Fruit fly (Drosophila melanogaster) Kc167 (cell line): Measurements from ENCODE around the gene Jupiter.

Experiments used
- Myc ChIP-seq: fragments of >200 bp; optimal IDR thresholded peaks from 2 replicates; lab custom pipeline; 2017; ENCODE audit warnings: missing external identifiers
- Sin3A ChIP-seq: fragments of >200 bp; optimal IDR thresholded peaks from 2 replicates; lab custom pipeline; 2018; ENCODE audit warnings: missing external identifiers
- h ChIP-seq: fragments of >200 bp; optimal IDR thresholded peaks from 3 replicates; lab custom pipeline; 2018; ENCODE audit warnings: missing external identifiers
- insv ChIP-seq: fragments of >200 bp; optimal IDR thresholded peaks from 3 replicates; lab custom pipeline; 2018; ENCODE audit warnings: missing external identifiers
- psq ChIP-seq: fragments of >200 bp; optimal IDR thresholded peaks from 2 replicates; lab custom pipeline; 2017; ENCODE audit warnings: missing external identifiers
- ttk ChIP-seq: sonication (Bioruptor generic); optimal IDR thresholded peaks from 2 replicates; lab custom pipeline; 2017; ENCODE audit warnings: missing external identifiers

Gene Jupiter

DNA sequence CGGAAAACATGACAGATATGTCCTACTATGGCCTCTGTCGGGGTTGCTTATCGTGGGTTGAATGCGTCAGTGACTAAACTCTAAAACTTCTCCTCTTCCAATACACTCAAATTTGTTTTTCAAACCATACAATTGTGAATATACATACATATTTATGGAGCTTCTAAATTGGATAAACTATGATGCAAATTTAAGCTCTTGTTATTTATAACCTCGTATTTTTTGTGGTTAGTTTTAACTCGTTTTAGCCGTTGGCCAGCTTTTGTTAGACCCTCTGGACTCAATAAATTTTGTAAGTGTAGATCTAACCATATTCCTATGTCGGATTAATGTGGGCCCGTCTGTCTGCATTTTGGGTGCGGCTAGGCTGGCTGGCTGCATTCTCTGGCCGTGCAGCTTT lies 2.3 kb downstream of the Jupiter start:
- TF ChIP-seq ttk (lab: Kevin White, UChicago): no peak
- TF ChIP-seq h (lab: Kevin White, UChicago): no peak
- no peak for TF ChIP-seq psq
- no peak for TF ChIP-seq Myc (lab: Kevin White, UChicago)
- TF ChIP-seq Sin3A: no peak
- TF ChIP-seq insv (lab: Kevin White, UChicago): no peak

DNA sequence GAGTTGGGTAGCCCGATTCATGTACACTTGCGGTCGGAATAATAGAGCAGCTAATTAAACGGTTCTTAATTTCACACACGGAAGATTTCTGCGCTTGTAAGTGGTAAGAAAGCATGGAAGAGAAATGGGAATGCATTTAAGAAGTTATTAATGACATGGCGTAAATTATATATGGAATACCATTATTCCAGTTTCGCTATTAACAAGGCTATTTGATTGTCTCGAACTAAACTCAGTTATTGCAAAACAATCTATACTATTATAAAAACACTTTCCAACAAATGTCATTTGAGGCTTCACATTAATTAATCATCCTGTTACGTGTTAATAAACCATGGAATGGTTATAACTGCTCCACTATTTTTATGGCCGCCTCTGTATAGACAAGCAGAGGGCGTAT lies 3.5 kb downstream of the Jupiter start:
- TF ChIP-seq Myc (lab: Kevin White, UChicago): no peak
- TF ChIP-seq insv (lab: Kevin White, UChicago): no peak
- TF ChIP-seq Sin3A: no peak
- TF ChIP-seq ttk (lab: Kevin White, UChicago): no peak
- no peak for TF ChIP-seq psq
- TF ChIP-seq h (lab: Kevin White, UChicago): no peak

DNA sequence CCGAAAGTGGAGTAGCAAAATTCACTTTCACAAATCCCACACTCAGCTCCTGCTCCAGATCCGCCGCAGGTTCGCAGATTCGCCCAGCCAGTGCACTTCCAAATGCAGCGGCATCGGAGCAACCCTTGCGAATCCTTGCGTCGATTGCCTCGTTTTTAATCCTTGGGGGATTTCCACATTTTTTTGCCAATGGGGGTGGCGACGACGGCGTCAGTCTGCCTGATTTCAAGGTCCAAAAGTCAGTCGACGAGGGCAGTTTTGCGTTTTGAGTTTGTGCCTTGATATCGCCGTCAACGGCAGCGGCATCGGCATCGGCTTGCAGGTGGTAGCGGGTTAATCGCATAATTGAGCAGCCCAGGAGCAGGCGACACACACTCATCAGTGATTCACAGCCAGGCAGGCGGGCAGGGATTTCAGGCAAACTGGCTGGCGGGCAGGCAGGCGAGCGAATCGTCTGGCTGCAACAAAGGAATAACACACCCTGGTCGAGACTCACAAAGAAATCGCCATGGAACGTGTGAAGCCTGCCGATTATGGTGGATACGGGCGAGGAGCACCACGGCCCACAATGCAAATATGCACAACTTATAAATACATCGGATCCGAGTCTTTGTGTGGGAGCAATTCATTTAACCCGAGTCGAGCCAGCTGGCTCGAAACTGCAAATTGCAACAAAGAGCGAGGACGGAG lies 4.1 kb downstream of the Jupiter start:
- TF ChIP-seq Sin3A: no peak
- no peak for TF ChIP-seq psq
- no peak for TF ChIP-seq h (lab: Kevin White, UChicago)
- no peak for TF ChIP-seq Myc (lab: Kevin White, UChicago)
- no peak for TF ChIP-seq insv (lab: Kevin White, UChicago)
- no peak for TF ChIP-seq ttk (lab: Kevin White, UChicago)

DNA sequence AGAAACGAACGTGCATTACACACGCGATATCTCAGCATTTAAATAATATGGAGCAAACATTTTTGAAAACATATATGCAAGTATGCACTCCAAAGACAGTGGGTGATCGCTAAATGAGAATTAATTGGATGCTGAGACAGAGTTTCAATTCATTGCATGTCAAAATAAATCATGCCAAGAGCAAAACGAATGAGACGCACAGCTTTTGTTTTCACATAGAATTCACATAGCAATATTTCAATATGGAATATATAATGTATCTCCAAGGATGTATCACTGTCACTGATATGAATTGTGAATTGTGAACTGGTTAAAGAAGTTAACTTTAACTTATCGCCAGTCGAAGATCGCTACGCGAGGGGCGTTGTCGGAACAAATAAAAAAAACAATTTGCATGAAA lies 5.2 kb downstream of the Jupiter start:
- TF ChIP-seq ttk (lab: Kevin White, UChicago) (no peak), psq (no peak), h (lab: Kevin White, UChicago) (no peak), Sin3A (no peak), Myc (lab: Kevin White, UChicago) (no peak), insv (lab: Kevin White, UChicago) (no peak)

DNA sequence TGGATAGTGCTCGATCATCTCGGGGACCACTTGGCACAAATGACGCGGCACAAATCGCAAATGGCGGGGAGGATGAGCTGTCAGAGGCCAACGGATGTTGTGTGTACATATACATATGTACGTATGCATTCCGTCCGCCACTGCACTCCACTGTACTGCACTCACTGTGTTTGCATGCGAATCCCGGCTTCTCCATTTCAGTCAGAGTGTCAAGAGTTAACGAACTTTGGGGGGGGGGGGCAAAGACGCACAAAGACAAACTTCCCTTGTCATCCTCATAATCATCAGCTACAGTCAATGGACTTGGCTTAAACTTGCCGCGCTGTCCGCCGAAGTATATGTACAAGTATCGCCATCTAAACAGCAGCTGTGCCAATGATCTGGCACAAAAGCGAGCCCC lies 5.6 kb downstream of the Jupiter start:
- TF ChIP-seq Sin3A (no peak), ttk (lab: Kevin White, UChicago) (no peak)

DNA sequence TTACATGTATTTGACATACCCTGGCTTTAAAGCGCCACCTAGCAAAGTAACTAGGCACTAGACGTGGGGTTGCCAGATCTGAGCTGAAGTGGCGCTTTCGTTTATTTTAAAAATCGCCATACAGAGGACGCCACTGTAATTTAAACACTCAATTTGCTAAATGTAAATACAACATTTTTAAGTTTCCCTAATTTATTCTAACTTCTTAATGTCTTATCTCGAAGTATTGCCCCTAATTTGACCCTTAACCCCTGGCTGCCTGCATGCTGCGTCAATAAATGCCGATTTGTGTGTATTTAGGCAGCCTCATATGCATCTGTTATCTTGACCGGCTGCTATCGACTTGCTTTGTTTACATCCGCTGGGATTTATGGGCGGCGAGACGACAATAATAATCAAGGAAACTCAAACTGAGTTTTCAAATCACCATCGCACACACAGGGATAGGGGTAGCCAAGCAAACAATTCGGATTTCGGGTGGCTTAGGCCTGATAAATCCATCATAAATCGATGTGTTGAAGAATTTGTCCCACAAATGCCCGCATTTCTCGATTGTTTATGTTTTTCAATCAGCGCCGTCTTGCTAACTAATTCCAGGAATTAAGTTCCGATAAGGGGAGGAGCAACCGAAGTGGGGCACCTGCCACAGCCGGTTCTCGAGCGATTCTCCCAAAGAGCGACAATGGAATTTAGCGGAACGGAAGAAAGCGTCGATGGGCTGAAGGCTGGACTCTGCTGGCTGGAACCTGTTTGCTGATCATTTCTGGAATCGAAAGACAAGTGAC lies 6.3 kb downstream of the Jupiter start:
- TF ChIP-seq psq (no peak), h (lab: Kevin White, UChicago) (no peak), insv (lab: Kevin White, UChicago) (no peak), ttk (lab: Kevin White, UChicago) (no peak), Sin3A (no peak), Myc (lab: Kevin White, UChicago) (no peak)

DNA sequence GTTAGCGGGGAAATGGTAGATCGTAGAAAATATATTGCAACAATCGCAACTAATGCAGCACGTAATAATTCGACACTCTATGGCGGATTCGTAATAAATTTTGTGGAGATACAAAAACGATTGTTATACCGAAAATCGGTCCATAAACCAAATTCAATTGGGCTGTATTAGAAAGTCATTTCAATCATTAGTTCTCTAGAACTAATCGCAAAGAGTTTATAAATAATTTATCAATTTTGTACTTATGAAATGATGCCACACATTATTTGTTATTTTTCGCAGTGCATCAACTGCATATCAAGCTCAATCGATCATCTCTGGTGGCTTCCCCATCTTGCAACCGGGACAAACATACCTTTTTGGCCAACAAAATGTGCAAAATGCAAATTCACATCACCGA lies 7.2 kb downstream of the Jupiter start:
- TF ChIP-seq insv (lab: Kevin White, UChicago) (no peak), ttk (lab: Kevin White, UChicago) (no peak), Myc (lab: Kevin White, UChicago) (no peak), psq (no peak), h (lab: Kevin White, UChicago) (no peak), Sin3A (no peak)

DNA sequence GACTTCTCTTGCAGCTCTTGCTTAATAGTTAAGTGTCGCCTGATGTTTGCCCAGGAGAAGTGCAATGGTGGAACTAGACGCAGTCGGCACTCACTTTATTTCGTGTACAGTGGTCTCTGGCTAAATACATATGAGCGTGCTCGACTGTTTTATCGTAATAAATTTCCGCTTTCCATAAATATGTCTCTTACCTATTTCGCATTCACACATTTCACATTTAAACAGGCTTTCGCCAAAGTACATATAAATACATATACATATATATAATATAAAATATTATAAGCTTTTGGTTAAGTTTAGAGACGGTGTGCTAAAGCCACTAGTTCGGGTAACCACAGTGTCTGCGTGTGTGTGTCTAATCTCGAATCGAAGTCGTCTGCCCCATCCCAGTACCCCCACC lies 13.0 kb downstream of the Jupiter start:
- TF ChIP-seq insv (lab: Kevin White, UChicago): no peak

DNA sequence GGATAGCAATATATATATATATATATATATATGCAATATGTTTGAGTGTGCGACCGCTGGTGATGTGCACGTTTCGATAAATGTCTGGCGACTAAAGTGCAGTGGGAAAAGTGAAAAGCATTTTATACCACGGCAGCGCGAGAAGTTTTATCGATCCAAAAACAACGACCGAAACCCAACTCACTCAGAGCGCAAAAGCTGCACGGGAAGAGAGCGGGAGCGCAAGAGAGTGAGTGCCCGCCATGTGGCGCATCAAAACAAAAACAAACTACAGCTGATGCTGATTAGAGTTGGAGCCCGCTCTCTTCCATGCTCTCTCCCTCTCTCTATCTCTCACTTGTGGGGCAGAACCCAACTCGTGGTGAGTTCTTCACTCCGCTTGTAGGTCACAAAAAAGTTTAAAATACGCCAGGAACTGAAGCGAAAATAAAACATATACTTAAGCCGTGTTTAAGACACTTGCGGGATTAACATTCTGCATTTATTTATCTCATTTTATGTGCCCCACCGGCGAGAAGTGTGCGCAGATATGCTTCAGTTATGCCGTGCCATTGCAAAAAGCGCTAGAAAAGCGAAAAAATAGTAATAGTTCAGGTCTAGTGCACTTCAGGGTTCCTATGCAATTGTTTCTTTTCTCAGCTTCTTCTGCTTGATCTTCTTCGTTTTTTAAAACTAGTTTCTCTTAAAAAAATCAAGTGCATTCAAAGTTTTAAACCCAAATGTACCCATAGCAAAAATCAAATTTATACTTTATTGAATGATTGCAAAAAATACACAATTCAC lies 14.9 kb downstream of the Jupiter start:
- TF ChIP-seq psq: no peak
- no peak for TF ChIP-seq ttk (lab: Kevin White, UChicago)

DNA sequence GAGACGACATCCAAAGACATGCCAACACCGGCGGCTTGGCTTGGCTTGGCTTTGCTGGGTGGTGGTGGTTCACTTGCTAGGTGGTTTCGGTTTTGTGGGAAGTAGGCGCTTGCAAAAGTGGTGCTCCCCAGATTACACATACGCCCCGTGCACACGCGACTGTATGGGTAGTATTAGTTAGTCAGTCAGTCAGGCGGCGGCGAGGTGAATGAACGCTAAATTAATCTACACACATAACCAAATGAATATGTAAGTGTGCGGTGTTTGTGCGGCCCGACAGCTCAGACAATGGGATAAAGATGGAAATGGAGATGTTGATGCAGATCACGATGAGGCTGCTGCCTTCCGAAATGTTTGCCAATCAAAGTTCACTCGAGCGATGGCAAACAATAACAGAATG lies 16.6 kb downstream of the Jupiter start:
- TF ChIP-seq Sin3A (no peak), psq (no peak)

DNA sequence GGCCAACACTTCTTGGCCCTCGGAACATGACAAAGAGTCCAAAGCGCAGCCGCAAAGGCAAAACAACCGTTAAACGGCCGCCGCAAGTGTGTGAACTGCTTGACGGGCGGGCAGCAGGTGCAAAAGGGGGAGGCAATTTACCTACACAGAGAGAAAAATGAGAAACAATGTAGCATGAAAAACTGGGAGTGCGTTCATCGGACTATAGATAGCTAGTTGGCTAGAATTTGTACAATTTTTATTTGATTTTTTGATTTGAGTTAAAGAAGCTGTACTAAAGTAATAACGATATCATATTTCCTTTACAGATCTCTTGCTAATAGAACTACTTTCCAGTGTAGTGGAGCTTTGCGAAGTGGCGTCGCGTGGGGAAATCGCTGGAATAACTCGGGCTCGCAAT lies 24.2 kb downstream of the Jupiter start:
- TF ChIP-seq Myc (lab: Kevin White, UChicago): no peak
- no peak for TF ChIP-seq ttk (lab: Kevin White, UChicago)
- TF ChIP-seq Sin3A: no peak
- TF ChIP-seq insv (lab: Kevin White, UChicago): no peak
- TF ChIP-seq h (lab: Kevin White, UChicago): no peak
- TF ChIP-seq psq: no peak

DNA sequence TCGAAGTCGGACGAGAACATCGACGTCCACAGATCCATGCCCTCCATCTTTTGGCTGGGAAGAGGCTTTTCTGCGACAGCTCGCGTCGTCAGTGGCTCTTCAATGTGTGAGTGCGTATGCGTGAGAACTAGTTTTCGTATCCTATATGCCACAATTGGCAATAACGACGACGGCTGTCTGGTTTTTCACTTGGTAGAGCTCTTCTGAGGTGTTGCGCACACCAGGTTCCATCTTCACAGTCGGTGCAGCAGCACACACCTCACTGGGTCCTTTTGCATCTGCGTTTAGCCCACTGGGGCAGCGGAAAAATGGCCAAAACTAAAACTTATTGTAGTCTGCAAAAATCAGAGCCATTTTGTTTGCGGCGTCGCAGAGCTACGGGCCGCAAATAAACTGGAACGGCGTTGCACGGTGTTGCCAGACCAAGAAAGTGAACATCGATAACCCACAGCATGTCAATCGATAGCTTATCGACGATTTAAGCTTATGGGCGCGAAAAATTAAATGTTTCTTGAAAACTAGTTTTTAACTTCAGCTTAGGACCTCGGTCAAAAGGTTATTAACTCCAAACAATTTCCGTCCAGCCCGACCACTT lies 29.8 kb downstream of the Jupiter start, which contains the start of gene CG6791:
CG6791 (minus strand) TSS at position 383 of the 595 bp plus-strand sequence.
- TF ChIP-seq h (lab: Kevin White, UChicago) (no peak), insv (lab: Kevin White, UChicago) (no peak), ttk (lab: Kevin White, UChicago) (no peak), psq (no peak), Myc (lab: Kevin White, UChicago) (no peak), Sin3A (no peak)
